Fruit fly (Drosophila melanogaster) whole organism, pupa: Measurements from ENCODE around the gene kek5.

Source experiments
- CG10348 ChIP-seq: fragments of 200-800 bp; sonication (Bioruptor generic); IDR thresholded peaks from 2 replicates; pipeline ENCODE4 v1.3.6; 2022; ENCODE audit warnings: missing biosample characterization, missing genetic modification characterization
- CG12605 ChIP-seq: fragments of 200-800 bp; sonication (Bioruptor generic); IDR thresholded peaks from 2 replicates; pipeline ENCODE4 v1.3.6; 2022; ENCODE audit warnings: missing biosample characterization, missing genetic modification characterization
- CG13204 ChIP-seq: fragments of 200-800 bp; sonication (Bioruptor generic); optimal IDR thresholded peaks from 2 replicates; lab custom pipeline; 2018; ENCODE audit warnings: missing biosample characterization, mild to moderate bottlenecking, missing genetic modification characterization, moderate library complexity
- CG14655 ChIP-seq: fragments of 200-800 bp; sonication (Bioruptor generic); optimal IDR thresholded peaks from 3 replicates; lab custom pipeline; 2017; ENCODE audit warnings: mild to moderate bottlenecking, missing biosample characterization, missing genetic modification reagents, missing genetic modification characterization
- CG15710 ChIP-seq: fragments of 200-800 bp; sonication (Bioruptor generic); optimal IDR thresholded peaks from 2 replicates; lab custom pipeline; 2018; ENCODE audit warnings: missing biosample characterization, mild to moderate bottlenecking, missing genetic modification characterization, moderate library complexity
- CG17806 ChIP-seq: fragments of 200-800 bp; sonication (Bioruptor generic); optimal IDR thresholded peaks from 2 replicates; lab custom pipeline; 2018; ENCODE audit warnings: missing biosample characterization, mild to moderate bottlenecking, missing genetic modification characterization, moderate library complexity
- CG32121 ChIP-seq: fragments of 200-800 bp; sonication (Bioruptor generic); IDR thresholded peaks from 2 replicates; pipeline ENCODE4 v1.3.6; 2022; ENCODE audit warnings: missing biosample characterization, missing genetic modification characterization
- CG34367 ChIP-seq: fragments of 200-800 bp; sonication (Bioruptor generic); optimal IDR thresholded peaks from 2 replicates; lab custom pipeline; 2018; ENCODE audit warnings: missing biosample characterization, mild to moderate bottlenecking, missing genetic modification characterization
- CG4496 ChIP-seq: fragments of 200-800 bp; sonication (Bioruptor generic); IDR thresholded peaks from 3 replicates; pipeline ENCODE4 v1.3.6; 2022; ENCODE audit warnings: missing biosample characterization, missing genetic modification characterization
- CG8159 ChIP-seq: fragments of 200-800 bp; sonication (Bioruptor generic); optimal IDR thresholded peaks from 3 replicates; lab custom pipeline; 2018; ENCODE audit warnings: missing biosample characterization, mild to moderate bottlenecking, missing genetic modification characterization, moderate library complexity
- CG8301 ChIP-seq: fragments of 200-800 bp; sonication (Bioruptor generic); optimal IDR thresholded peaks from 2 replicates; lab custom pipeline; 2018; ENCODE audit warnings: missing biosample characterization, mild to moderate bottlenecking, missing genetic modification characterization
- CG9948 ChIP-seq: fragments of 200-800 bp; sonication (Bioruptor generic); optimal IDR thresholded peaks from 2 replicates; lab custom pipeline; 2018; ENCODE audit warnings: missing biosample characterization, mild to moderate bottlenecking, missing genetic modification characterization, moderate library complexity
- D1 ChIP-seq: fragments of 200-800 bp; sonication (Bioruptor generic); optimal IDR thresholded peaks from 2 replicates; lab custom pipeline; 2018; ENCODE audit warnings: missing biosample characterization, mild to moderate bottlenecking, missing genetic modification characterization, moderate library complexity
- EcR ChIP-seq: fragments of 200-800 bp; sonication (Bioruptor generic); optimal IDR thresholded peaks from 3 replicates; lab custom pipeline; 2019; ENCODE audit warnings: missing biosample characterization, missing genetic modification characterization, mild to moderate bottlenecking, moderate library complexity, missing genetic modification reagents
- Ets98B ChIP-seq: fragments of 200-800 bp; sonication (Bioruptor generic); IDR thresholded peaks from 2 replicates; pipeline ENCODE4 v1.3.6; 2022; ENCODE audit warnings: missing biosample characterization, missing genetic modification characterization
- Pif1A ChIP-seq: fragments of 200-800 bp; sonication (Bioruptor generic); optimal IDR thresholded peaks from 3 replicates; lab custom pipeline; 2016; ENCODE audit warnings: missing biosample characterization, missing genetic modification characterization
- Pif1B ChIP-seq: fragments of 200-800 bp; sonication (Bioruptor generic); optimal IDR thresholded peaks from 3 replicates; lab custom pipeline; 2016; ENCODE audit warnings: missing biosample characterization, missing genetic modification characterization
- Snoo ChIP-seq: fragments of 200-800 bp; sonication (Bioruptor generic); optimal IDR thresholded peaks from 3 replicates; lab custom pipeline; 2017; ENCODE audit warnings: missing biosample characterization, mild to moderate bottlenecking, missing genetic modification characterization, inconsistent platforms
- fd96Ca ChIP-seq: fragments of 200-800 bp; sonication (Bioruptor generic); IDR thresholded peaks from 3 replicates; pipeline ENCODE4 v1.3.6; 2022; ENCODE audit warnings: missing biosample characterization, missing genetic modification characterization
- gl ChIP-seq: fragments of 200-800 bp; sonication (Bioruptor generic); optimal IDR thresholded peaks from 2 replicates; lab custom pipeline; 2018; ENCODE audit warnings: missing biosample characterization, mild to moderate bottlenecking, missing genetic modification characterization
- rn ChIP-seq: fragments of 200-800 bp; sonication (Bioruptor generic); IDR thresholded peaks from 2 replicates; pipeline ENCODE4 v1.3.6; 2022; ENCODE audit warnings: missing biosample characterization, missing genetic modification characterization

kek5 gene

DNA sequence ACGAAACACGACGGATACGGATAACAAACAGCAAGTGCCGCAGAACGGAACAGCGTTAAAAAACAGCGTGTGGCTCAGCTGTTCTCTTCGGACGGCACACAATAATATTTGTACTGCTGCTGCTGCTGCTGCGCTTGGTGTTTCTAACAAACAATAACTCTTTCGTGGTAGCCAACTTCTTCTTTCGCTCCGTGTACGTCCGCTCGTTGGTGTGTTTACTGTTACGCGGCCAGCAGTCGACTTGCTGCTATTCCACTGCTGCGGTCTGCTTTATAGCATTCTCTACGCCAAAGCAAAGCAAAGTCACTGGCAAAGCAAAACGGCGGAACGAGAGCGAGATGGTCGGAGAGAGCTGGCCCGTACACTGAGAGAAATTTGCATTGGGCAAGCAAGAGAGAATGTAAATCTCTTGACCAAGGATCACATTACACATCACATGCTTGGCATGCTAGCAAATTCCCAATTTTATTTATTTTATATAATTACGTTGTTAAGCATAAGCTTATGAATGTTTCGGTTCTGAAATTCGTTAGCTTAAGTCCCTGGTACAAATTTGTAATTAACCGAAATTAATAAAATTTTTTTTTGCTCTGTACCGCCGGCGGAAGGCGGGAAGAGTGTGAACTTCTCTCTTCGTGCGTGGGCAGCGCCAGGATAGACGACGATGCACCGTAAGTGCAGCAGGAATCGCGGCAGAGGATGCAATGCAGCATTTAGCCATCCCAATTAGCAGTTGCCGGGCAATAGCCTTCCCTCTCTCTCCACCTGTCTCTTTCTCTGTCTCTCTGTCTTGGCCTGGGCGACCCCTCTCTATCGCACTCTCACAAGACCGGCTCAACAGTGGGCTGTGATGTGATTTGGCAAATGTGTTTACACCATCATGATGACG is 30.9 kb upstream of the kek5 start, which contains the start of gene out:
TSS of gene out (minus strand) at position 287 of the 889 bp plus-strand sequence.
- TF ChIP-seq CG34367 (tag; lab: Kevin White, UChicago) (peak; percentile 93), EcR (GFP tag; lab: Kevin White, UChicago) (peak; percentile 43), D1 (tag; lab: Kevin White, UChicago) (peak; percentile 90), Ets98B (peak; percentile 93), CG12605 (GFP tag; lab: Robert Waterston, UW) (peak; percentile 92), CG13204 (peak; percentile 91), CG8301 (tag; lab: Kevin White, UChicago) (peak; percentile 95), fd96Ca (GFP tag; lab: Robert Waterston, UW) (peak; percentile 97), CG14655 (GFP tag; lab: Kevin White, UChicago) (peak; percentile 98), CG15710 (tag; lab: Kevin White, UChicago) (peak; percentile 93), CG10348 (GFP tag; lab: Robert Waterston, UW) (peak; percentile 80), gl (tag; lab: Kevin White, UChicago) (peak; percentile 85), CG17806 (tag; lab: Kevin White, UChicago) (peak; percentile 93), CG4496 (peak; percentile 97), CG9948 (tag; lab: Kevin White, UChicago) (peak; percentile 94), Pif1A (peak; percentile 94), CG32121 (peak; percentile 97), Pif1B (GFP tag; lab: Kevin White, UChicago) (peak; percentile 91), rn (GFP tag; lab: Robert Waterston, UW) (peak; percentile 87), CG8159 (tag; lab: Kevin White, UChicago) (peak; percentile 93), Snoo (peak; percentile 92)

DNA sequence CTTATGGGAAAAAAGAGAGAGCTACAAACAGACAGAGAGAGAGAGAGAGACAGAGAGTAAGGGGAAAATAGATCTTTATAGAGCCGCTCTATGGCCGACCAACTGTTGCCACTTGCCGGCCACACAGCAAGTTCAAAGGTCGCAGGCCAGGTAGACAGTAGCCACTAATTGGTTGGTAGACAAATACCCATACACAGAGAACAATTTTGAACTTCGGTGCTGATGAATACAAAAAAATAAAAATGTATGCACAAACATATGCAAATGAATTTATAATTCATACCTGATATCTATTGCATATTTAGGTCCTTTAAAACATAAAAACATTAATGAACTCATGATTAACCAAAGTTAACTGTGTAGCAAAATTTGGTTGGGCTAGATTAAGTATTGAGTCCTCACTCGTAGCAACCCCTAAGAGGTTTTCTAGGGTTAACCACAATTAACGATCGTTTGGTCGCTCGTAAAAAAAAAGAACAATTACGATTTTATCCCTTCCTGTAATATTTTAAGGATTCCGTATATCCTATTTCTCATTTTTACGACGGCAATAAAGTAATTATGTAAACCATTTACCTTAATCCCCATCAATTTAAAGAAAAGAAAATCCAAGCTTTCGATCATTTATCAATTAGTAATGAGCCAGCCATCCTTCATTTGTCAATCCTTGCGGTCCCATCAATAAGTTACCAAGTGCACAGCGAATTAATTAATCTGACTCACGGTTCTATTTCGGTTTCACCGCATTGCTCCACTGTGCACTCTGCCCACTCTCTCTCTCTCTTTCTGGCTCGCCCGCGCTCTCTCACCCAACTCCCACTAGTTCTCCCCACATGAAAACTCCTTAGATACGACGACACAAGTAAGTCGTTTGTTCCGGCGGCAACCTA is 29.8 kb upstream of the kek5 start:
- no peak for TF ChIP-seq Snoo
- TF ChIP-seq EcR (GFP tag; lab: Kevin White, UChicago), result no peak
- TF ChIP-seq CG8159 (tag; lab: Kevin White, UChicago), result no peak
- no peak for TF ChIP-seq CG10348 (GFP tag; lab: Robert Waterston, UW)
- no peak for TF ChIP-seq D1 (tag; lab: Kevin White, UChicago)
- TF ChIP-seq fd96Ca (GFP tag; lab: Robert Waterston, UW), result no peak
- TF ChIP-seq CG9948 (tag; lab: Kevin White, UChicago), result no peak
- TF ChIP-seq CG14655 (GFP tag; lab: Kevin White, UChicago), result no peak
- TF ChIP-seq Ets98B, result no peak
- no peak for TF ChIP-seq Pif1B (GFP tag; lab: Kevin White, UChicago)
- TF ChIP-seq CG8301 (tag; lab: Kevin White, UChicago), result no peak
- no peak for TF ChIP-seq CG12605 (GFP tag; lab: Robert Waterston, UW)
- TF ChIP-seq CG34367 (tag; lab: Kevin White, UChicago), result no peak
- TF ChIP-seq CG32121, result no peak
- TF ChIP-seq CG13204, result no peak
- no peak for TF ChIP-seq rn (GFP tag; lab: Robert Waterston, UW)
- TF ChIP-seq CG17806 (tag; lab: Kevin White, UChicago), result no peak
- TF ChIP-seq CG15710 (tag; lab: Kevin White, UChicago), result no peak
- TF ChIP-seq CG4496, result no peak

DNA sequence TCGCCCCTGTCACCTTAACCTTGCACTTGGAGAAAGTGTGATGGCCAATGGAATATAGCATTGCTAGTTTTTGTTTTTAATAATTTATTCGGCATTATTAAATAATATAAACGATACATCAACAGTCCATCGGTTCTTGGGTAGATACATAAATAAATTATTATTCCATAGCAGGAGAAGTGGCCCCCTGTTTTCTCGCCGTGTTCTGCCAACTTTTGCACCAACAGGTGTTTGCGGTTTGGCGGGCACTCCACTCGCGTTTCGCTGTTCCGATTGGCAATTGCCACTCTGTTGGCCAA is 29.2 kb upstream of the kek5 start:
- TF ChIP-seq CG8301 (tag; lab: Kevin White, UChicago) (peak; percentile 93), CG10348 (GFP tag; lab: Robert Waterston, UW) (peak; percentile 68), Ets98B (peak; percentile 94), CG12605 (GFP tag; lab: Robert Waterston, UW) (peak; percentile 91), CG9948 (tag; lab: Kevin White, UChicago) (peak; percentile 89), D1 (tag; lab: Kevin White, UChicago) (peak; percentile 52), CG8159 (tag; lab: Kevin White, UChicago) (peak; percentile 76), CG15710 (tag; lab: Kevin White, UChicago) (peak; percentile 78), Pif1A (peak; percentile 89), CG32121 (peak; percentile 91), CG4496 (peak; percentile 95), gl (tag; lab: Kevin White, UChicago) (peak; percentile 45), EcR (GFP tag; lab: Kevin White, UChicago) (peak; percentile 10), CG14655 (GFP tag; lab: Kevin White, UChicago) (peak; percentile 95), Snoo (peak; percentile 79), Pif1B (GFP tag; lab: Kevin White, UChicago) (peak; percentile 88), CG34367 (tag; lab: Kevin White, UChicago) (peak; percentile 76), CG17806 (tag; lab: Kevin White, UChicago) (peak; percentile 78), rn (GFP tag; lab: Robert Waterston, UW) (peak; percentile 87), CG13204 (peak; percentile 64), fd96Ca (GFP tag; lab: Robert Waterston, UW) (no peak; the same call in 2 of the 3 replicates)
- TF ChIP-seq, all 21 proteins: peak for 20

- TF ChIP-seq Snoo (peak; percentile 24), rn (GFP tag; lab: Robert Waterston, UW) (no peak)
Measured at dm6 chrX:19324576-19325353, 28.2 kb upstream of the kek5 start.
